Fruit fly (Drosophila melanogaster): ENCODE data around the gene elm.

dm6 chr3R:5671795-5672657, 17.4 kb upstream of the elm start:
- no peak for TF ChIP-seq Sin3A (optimal IDR thresholded peaks at IDR 0.05)
- TF ChIP-seq h (optimal IDR thresholded peaks at IDR 0.05) = no peak
- TF ChIP-seq psq (optimal IDR thresholded peaks at IDR 0.05) = no peak
- no peak for TF ChIP-seq insv (optimal IDR thresholded peaks at IDR 0.05)
- TF ChIP-seq ttk (optimal IDR thresholded peaks at IDR 0.05) = no peak
- TF ChIP-seq Myc (optimal IDR thresholded peaks at IDR 0.05) = no peak
